Worm (Caenorhabditis elegans) whole organism, midembryonic: ENCODE data around the gene T03F7.5.

ENCODE experiments used
- T22C8.4 ChIP-seq: fragments of 200-800 bp; sonication (Bioruptor generic); IDR thresholded peaks from 2 replicates; pipeline ENCODE4 v1.3.6; 2022; ENCODE audit warnings: missing genetic modification characterization, missing compliant biosample characterization
- cog-1 ChIP-seq: sonication (generic microtip); optimal IDR thresholded peaks from 2 replicates; lab custom pipeline; 2016; ENCODE audit warnings: missing genetic modification characterization, missing compliant biosample characterization
- flt-1 ChIP-seq: fragments of 200-800 bp; sonication (Bioruptor generic); IDR thresholded peaks from 2 replicates; pipeline ENCODE4 v1.3.6; 2022; ENCODE audit warnings: missing genetic modification characterization, missing compliant biosample characterization
- klf-2 ChIP-seq: fragments of 200-800 bp; sonication (Bioruptor generic); conservative IDR thresholded peaks from 2 replicates; pipeline ENCODE4 v1.3.6; 2022; ENCODE audit warnings: missing genetic modification reagents, missing genetic modification characterization, missing compliant biosample characterization
- med-1 ChIP-seq: sonication (generic microtip); optimal IDR thresholded peaks from 2 replicates; lab custom pipeline; 2017; ENCODE audit warnings: missing genetic modification characterization, mild to moderate bottlenecking, missing compliant biosample characterization, antibody characterized with exemption, missing genetic modification reagents; ENCODE audit not compliant: insufficient read depth
- ref-1 ChIP-seq: fragments of 200-800 bp; sonication (Bioruptor generic); conservative IDR thresholded peaks from 2 replicates; pipeline ENCODE4 v1.3.6; 2022; ENCODE audit warnings: missing genetic modification reagents, missing genetic modification characterization, missing compliant biosample characterization
- tab-1 ChIP-seq: fragments of 200-800 bp; sonication (Bioruptor generic); IDR thresholded peaks from 2 replicates; pipeline ENCODE4 v1.3.6; 2022; ENCODE audit warnings: missing genetic modification characterization, missing compliant biosample characterization
- ztf-23 ChIP-seq: fragments of 200-800 bp; sonication (Bioruptor generic); IDR thresholded peaks from 2 replicates; pipeline ENCODE4 v1.3.6; 2022; ENCODE audit warnings: missing genetic modification reagents, missing genetic modification characterization, missing compliant biosample characterization
- ztf-29 ChIP-seq: fragments of 200-800 bp; sonication (Bioruptor generic); IDR thresholded peaks from 2 replicates; pipeline ENCODE4 v1.3.6; 2022; ENCODE audit warnings: missing genetic modification reagents, missing genetic modification characterization, missing compliant biosample characterization

Gene T03F7.5

ce11 chrV:11266681-11267080 lies 31.9 kb downstream of the T03F7.5 start, which contains the start of gene str-116:
Gene str-116 (plus strand): TSS chrV:11266981.
- no peak for TF ChIP-seq klf-2 (GFP tag; lab: Robert Waterston, UW)
- no peak for TF ChIP-seq tab-1 (GFP tag; lab: Robert Waterston, UW)
- TF ChIP-seq ztf-29 = no peak
- no peak for TF ChIP-seq cog-1 (tag; lab: Kevin White, UChicago)
- TF ChIP-seq med-1 (GFP tag; lab: Kevin White, UChicago) = no peak
- TF ChIP-seq ztf-23 = no peak
- no peak for TF ChIP-seq ref-1
- no peak for TF ChIP-seq T22C8.4 (GFP tag; lab: Robert Waterston, UW)
- no peak for TF ChIP-seq flt-1 (GFP tag; lab: Robert Waterston, UW)

- no peak for TF ChIP-seq tab-1 (GFP tag; lab: Robert Waterston, UW)
- TF ChIP-seq cog-1 (tag; lab: Kevin White, UChicago) = no peak
- TF ChIP-seq flt-1 (GFP tag; lab: Robert Waterston, UW) = no peak
- TF ChIP-seq klf-2 (GFP tag; lab: Robert Waterston, UW) = no peak
- TF ChIP-seq med-1 (GFP tag; lab: Kevin White, UChicago) = no peak
- no peak for TF ChIP-seq ref-1
- TF ChIP-seq T22C8.4 (GFP tag; lab: Robert Waterston, UW) = no peak
- TF ChIP-seq ztf-23 = no peak
- no peak for TF ChIP-seq ztf-29
Measured at ce11 chrV:11265482-11265881, 33.0 kb downstream of the T03F7.5 start, which contains the start of gene cln-3.1. Gene cln-3.1 (minus strand): TSS chrV:11265652.

- no peak for TF ChIP-seq tab-1 (GFP tag; lab: Robert Waterston, UW)
- TF ChIP-seq flt-1 (GFP tag; lab: Robert Waterston, UW) = no peak
- TF ChIP-seq ref-1 = no peak
- no peak for TF ChIP-seq med-1 (GFP tag; lab: Kevin White, UChicago)
- no peak for TF ChIP-seq ztf-23
- no peak for TF ChIP-seq cog-1 (tag; lab: Kevin White, UChicago)
- TF ChIP-seq ztf-29 = no peak
- no peak for TF ChIP-seq T22C8.4 (GFP tag; lab: Robert Waterston, UW)
- TF ChIP-seq klf-2 (GFP tag; lab: Robert Waterston, UW) = no peak
Measured at ce11 chrV:11263025-11263424, 35.5 kb downstream of the T03F7.5 start, which contains the start of gene F07B10.4. Gene F07B10.4 (minus strand): TSS chrV:11263125.

ce11 chrV:11260622-11261021 lies 37.9 kb downstream of the T03F7.5 start, which contains the start of gene F07B10.7:
Gene F07B10.7 (minus strand): TSS chrV:11260722.
- no peak for TF ChIP-seq ref-1
- no peak for TF ChIP-seq flt-1 (GFP tag; lab: Robert Waterston, UW)

- no peak for TF ChIP-seq klf-2 (GFP tag; lab: Robert Waterston, UW)
- no peak for TF ChIP-seq T22C8.4 (GFP tag; lab: Robert Waterston, UW)
- no peak for TF ChIP-seq tab-1 (GFP tag; lab: Robert Waterston, UW)
- TF ChIP-seq flt-1 (GFP tag; lab: Robert Waterston, UW) = no peak
- no peak for TF ChIP-seq cog-1 (tag; lab: Kevin White, UChicago)
- no peak for TF ChIP-seq ref-1
- TF ChIP-seq ztf-29 = no peak
- TF ChIP-seq med-1 (GFP tag; lab: Kevin White, UChicago) = no peak
- no peak for TF ChIP-seq ztf-23
Measured at ce11 chrV:11258896-11259295, 39.6 kb downstream of the T03F7.5 start, which contains the start of gene lgc-36. Gene lgc-36 (minus strand): TSS chrV:11258996.

- no peak for TF ChIP-seq klf-2 (GFP tag; lab: Robert Waterston, UW)
- TF ChIP-seq tab-1 (GFP tag; lab: Robert Waterston, UW) = no peak
- no peak for TF ChIP-seq ztf-29
- TF ChIP-seq cog-1 (tag; lab: Kevin White, UChicago) = no peak
Measured at ce11 chrV:11254980-11255379, 43.6 kb downstream of the T03F7.5 start, which contains the start of gene srsx-31. Gene srsx-31 (minus strand): TSS chrV:11255080.

ce11 chrV:11252429-11252828 lies 46.1 kb downstream of the T03F7.5 start, which contains the start of gene srsx-33:
Gene srsx-33 (minus strand): TSS chrV:11252529.
- TF ChIP-seq ref-1 (no peak), med-1 (GFP tag; lab: Kevin White, UChicago) (no peak), ztf-23 (no peak), T22C8.4 (GFP tag; lab: Robert Waterston, UW) (no peak), flt-1 (GFP tag; lab: Robert Waterston, UW) (no peak), cog-1 (tag; lab: Kevin White, UChicago) (no peak)

- no peak for TF ChIP-seq ztf-29
- no peak for TF ChIP-seq ref-1
- no peak for TF ChIP-seq flt-1 (GFP tag; lab: Robert Waterston, UW)
- TF ChIP-seq med-1 (GFP tag; lab: Kevin White, UChicago) = no peak
- TF ChIP-seq T22C8.4 (GFP tag; lab: Robert Waterston, UW) = no peak
- TF ChIP-seq tab-1 (GFP tag; lab: Robert Waterston, UW) = no peak
Measured at ce11 chrV:11251798-11252197, 46.7 kb downstream of the T03F7.5 start.

- TF ChIP-seq flt-1 (GFP tag; lab: Robert Waterston, UW) = no peak
- TF ChIP-seq ztf-23 = no peak
- no peak for TF ChIP-seq cog-1 (tag; lab: Kevin White, UChicago)
- TF ChIP-seq ztf-29 = no peak
- TF ChIP-seq T22C8.4 (GFP tag; lab: Robert Waterston, UW) = no peak
- no peak for TF ChIP-seq ref-1
- no peak for TF ChIP-seq tab-1 (GFP tag; lab: Robert Waterston, UW)
- no peak for TF ChIP-seq klf-2 (GFP tag; lab: Robert Waterston, UW)
- TF ChIP-seq med-1 (GFP tag; lab: Kevin White, UChicago) = no peak
Measured at ce11 chrV:11250735-11251134, 47.8 kb downstream of the T03F7.5 start, which contains the start of gene T19B10.12. Gene T19B10.12 (plus strand): TSS chrV:11251035.

- TF ChIP-seq T22C8.4 (GFP tag; lab: Robert Waterston, UW) = no peak
- TF ChIP-seq flt-1 (GFP tag; lab: Robert Waterston, UW) = no peak
- no peak for TF ChIP-seq tab-1 (GFP tag; lab: Robert Waterston, UW)
- no peak for TF ChIP-seq klf-2 (GFP tag; lab: Robert Waterston, UW)
- TF ChIP-seq med-1 (GFP tag; lab: Kevin White, UChicago) = no peak
- TF ChIP-seq ztf-29 = no peak
- no peak for TF ChIP-seq cog-1 (tag; lab: Kevin White, UChicago)
- TF ChIP-seq ztf-23 = no peak
- TF ChIP-seq ref-1 = no peak
Measured at ce11 chrV:11247846-11248245, 50.7 kb downstream of the T03F7.5 start, which contains the start of gene mam-4. Gene mam-4 (plus strand): TSS chrV:11248146.
